Fruit fly (Drosophila melanogaster) whole organism, embryonic: ENCODE measurements around the gene CG7907.
A peak's percentile ranks its signal among the peaks of the same experiment; 100 is the strongest.

ENCODE experiments used
- Atf-2 ChIP-seq: fragments of 200-800 bp; sonication (Bioruptor generic); optimal IDR thresholded peaks from 2 replicates; lab custom pipeline; 2016; ENCODE audit warnings: missing biosample characterization, missing genetic modification characterization
- CG10209 ChIP-seq: fragments of 200-800 bp; sonication (Bioruptor generic); optimal IDR thresholded peaks from 3 replicates; lab custom pipeline; 2017; ENCODE audit warnings: missing biosample characterization, mild to moderate bottlenecking, missing genetic modification characterization, missing genetic modification reagents
- CG11456 ChIP-seq: fragments of 200-800 bp; sonication (Bioruptor generic); IDR thresholded peaks from 3 replicates; pipeline ENCODE4 v1.3.6; 2022; ENCODE audit warnings: missing biosample characterization, missing genetic modification characterization
- CG12155 ChIP-seq: fragments of 200-800 bp; sonication (Bioruptor generic); optimal IDR thresholded peaks from 3 replicates; lab custom pipeline; 2016; ENCODE audit warnings: missing biosample characterization, missing genetic modification characterization
- CG14667 ChIP-seq: fragments of 200-800 bp; sonication (Bioruptor generic); IDR thresholded peaks from 2 replicates; pipeline ENCODE4 v1.3.6; 2022; ENCODE audit warnings: missing biosample characterization, missing genetic modification characterization
- CG15479 ChIP-seq: fragments of 200-800 bp; sonication (Bioruptor generic); optimal IDR thresholded peaks from 3 replicates; lab custom pipeline; 2019; ENCODE audit warnings: missing biosample characterization, mild to moderate bottlenecking, missing genetic modification characterization, moderate library complexity
- CG2199 ChIP-seq: fragments of 200-800 bp; sonication (Bioruptor generic); IDR thresholded peaks from 3 replicates; pipeline ENCODE4 v1.3.6; 2022; ENCODE audit warnings: missing biosample characterization, missing genetic modification characterization
- CG2202 ChIP-seq: fragments of 200-800 bp; sonication (Bioruptor generic); optimal IDR thresholded peaks from 2 replicates; lab custom pipeline; 2018; ENCODE audit warnings: missing biosample characterization, mild to moderate bottlenecking, missing genetic modification characterization
- CG30431 ChIP-seq: fragments of 200-800 bp; sonication (Bioruptor generic); optimal IDR thresholded peaks from 2 replicates; lab custom pipeline; 2017; ENCODE audit warnings: missing biosample characterization, missing genetic modification characterization
- CG31224 ChIP-seq: fragments of 200-800 bp; sonication (Bioruptor generic); IDR thresholded peaks from 2 replicates; pipeline ENCODE4 v1.3.6; 2022; ENCODE audit warnings: missing biosample characterization, missing genetic modification characterization
- CG34224 ChIP-seq: fragments of 200-800 bp; sonication (Bioruptor generic); IDR thresholded peaks from 3 replicates; pipeline ENCODE4 v1.3.6; 2022; ENCODE audit warnings: missing biosample characterization, missing genetic modification characterization; ENCODE audit not compliant: partially characterized antibody
- CG3838 ChIP-seq: fragments of 200-800 bp; sonication (Bioruptor generic); optimal IDR thresholded peaks from 3 replicates; lab custom pipeline; 2016; ENCODE audit warnings: missing biosample characterization, missing genetic modification characterization
- CG4424 ChIP-seq: fragments of 200-800 bp; sonication (Bioruptor generic); optimal IDR thresholded peaks from 3 replicates; lab custom pipeline; 2016; ENCODE audit warnings: missing biosample characterization, missing genetic modification characterization
- CG6175 ChIP-seq: fragments of 200-800 bp; sonication (Bioruptor generic); IDR thresholded peaks from 3 replicates; pipeline ENCODE4 v1.3.6; 2022; ENCODE audit warnings: missing biosample characterization, missing genetic modification characterization
- CG6254 ChIP-seq: fragments of 200-800 bp; sonication (Bioruptor generic); optimal IDR thresholded peaks from 3 replicates; lab custom pipeline; 2017; ENCODE audit warnings: mild to moderate bottlenecking, missing biosample characterization, missing genetic modification reagents, missing genetic modification characterization
- CG6765 ChIP-seq: fragments of 200-800 bp; sonication (Bioruptor generic); optimal IDR thresholded peaks from 3 replicates; lab custom pipeline; 2017; ENCODE audit warnings: missing biosample characterization, mild to moderate bottlenecking, missing genetic modification characterization
- CG8359 ChIP-seq: fragments of 200-800 bp; sonication (Bioruptor generic); optimal IDR thresholded peaks from 2 replicates; lab custom pipeline; 2017; ENCODE audit warnings: missing biosample characterization, mild to moderate bottlenecking, missing genetic modification characterization, borderline replicate concordance
- CG8924 ChIP-seq: fragments of 200-800 bp; optimal IDR thresholded peaks from 3 replicates; lab custom pipeline; 2019; ENCODE audit warnings: missing biosample characterization, mild to moderate bottlenecking, missing genetic modification characterization, moderate library complexity
- CG9215 ChIP-seq: fragments of 200-800 bp; sonication (Bioruptor generic); IDR thresholded peaks from 2 replicates; pipeline ENCODE4 v1.3.6; 2022; ENCODE audit warnings: missing biosample characterization, missing genetic modification characterization
- CG9437 ChIP-seq: fragments of 200-800 bp; sonication (Bioruptor generic); optimal IDR thresholded peaks from 2 replicates; lab custom pipeline; 2018; ENCODE audit warnings: missing biosample characterization, mild to moderate bottlenecking, missing genetic modification characterization
- Eip74EF ChIP-seq, 2 experiments: fragments of 200-800 bp in 1 of 2; fragments of >200 bp in 1 of 2; sonication (Bioruptor generic) in 1 of 2; optimal IDR thresholded peaks; 2 replicates each; lab custom pipeline; 2017 to 2019; ENCODE audit warnings: missing biosample characterization in 2 of 2, missing genetic modification characterization in 2 of 2, mild to moderate bottlenecking in 1 of 2, moderate library complexity in 1 of 2
- Fer1 ChIP-seq: fragments of 200-800 bp; sonication (Bioruptor generic); optimal IDR thresholded peaks from 2 replicates; lab custom pipeline; 2017; ENCODE audit warnings: missing biosample characterization, mild to moderate bottlenecking, missing genetic modification characterization
- HLH3B ChIP-seq: fragments of 200-800 bp; sonication (Bioruptor generic); IDR thresholded peaks from 2 replicates; pipeline ENCODE4 v1.3.6; 2022; ENCODE audit warnings: missing biosample characterization, missing genetic modification characterization
- HLH4C ChIP-seq: fragments of 200-800 bp; sonication (Bioruptor generic); IDR thresholded peaks from 3 replicates; pipeline ENCODE4 v1.3.6; 2022; ENCODE audit warnings: missing biosample characterization, missing genetic modification characterization; ENCODE audit not compliant: partially characterized antibody
- HLH54F ChIP-seq: fragments of 200-800 bp; sonication (Bioruptor generic); optimal IDR thresholded peaks from 3 replicates; lab custom pipeline; 2016; ENCODE audit warnings: missing biosample characterization, missing genetic modification characterization
- NfI ChIP-seq: fragments of 200-800 bp; sonication (Bioruptor generic); optimal IDR thresholded peaks from 3 replicates; lab custom pipeline; 2018; ENCODE audit warnings: missing biosample characterization, mild to moderate bottlenecking, missing genetic modification characterization, moderate library complexity
- Opbp ChIP-seq: fragments of 200-800 bp; sonication (Bioruptor generic); IDR thresholded peaks from 3 replicates; pipeline ENCODE4 v1.3.6; 2022; ENCODE audit warnings: missing biosample characterization, missing genetic modification characterization; ENCODE audit not compliant: partially characterized antibody
- Poxn ChIP-seq: fragments of 200-800 bp; sonication (Bioruptor generic); IDR thresholded peaks from 2 replicates; pipeline ENCODE4 v1.3.6; 2022; ENCODE audit warnings: missing biosample characterization, missing genetic modification characterization
- abd-A ChIP-seq: fragments of 200-800 bp; sonication (Bioruptor generic); optimal IDR thresholded peaks from 3 replicates; lab custom pipeline; 2019; ENCODE audit warnings: missing biosample characterization, mild to moderate bottlenecking, missing genetic modification characterization, moderate library complexity
- al ChIP-seq: fragments of 200-800 bp; sonication (Bioruptor generic); IDR thresholded peaks from 2 replicates; pipeline ENCODE4 v1.3.6; 2022; ENCODE audit warnings: missing biosample characterization, missing genetic modification characterization
- bbx ChIP-seq: fragments of 200-800 bp; sonication (Bioruptor generic); IDR thresholded peaks from 2 replicates; pipeline ENCODE4 v1.3.6; 2022; ENCODE audit warnings: missing biosample characterization, missing genetic modification characterization; ENCODE audit not compliant: partially characterized antibody
- btn ChIP-seq: fragments of 200-800 bp; sonication (Bioruptor generic); optimal IDR thresholded peaks from 2 replicates; lab custom pipeline; 2016; ENCODE audit warnings: missing biosample characterization, missing genetic modification characterization
- crp ChIP-seq, 2 experiments: fragments of 200-800 bp; sonication (Bioruptor generic); optimal IDR thresholded peaks; 2 replicates in 1 of 2; 3 replicates in 1 of 2; lab custom pipeline; 2017; ENCODE audit warnings: missing biosample characterization in 2 of 2, missing genetic modification characterization in 2 of 2, mild to moderate bottlenecking in 1 of 2, moderate library complexity in 1 of 2
- dati ChIP-seq: fragments of 200-800 bp; sonication (Bioruptor generic); IDR thresholded peaks from 2 replicates; pipeline ENCODE4 v1.3.6; 2022; ENCODE audit warnings: missing biosample characterization, missing genetic modification characterization
- dimm ChIP-seq: fragments of 200-800 bp; sonication (Bioruptor generic); IDR thresholded peaks from 2 replicates; pipeline ENCODE4 v1.3.6; 2022; ENCODE audit warnings: missing biosample characterization, missing genetic modification characterization
- emc ChIP-seq: fragments of 200-800 bp; sonication (Bioruptor generic); optimal IDR thresholded peaks from 2 replicates; lab custom pipeline; 2016; ENCODE audit warnings: missing biosample characterization, missing genetic modification characterization
- en ChIP-seq: fragments of 200-800 bp; sonication (Bioruptor generic); optimal IDR thresholded peaks from 2 replicates; lab custom pipeline; 2016; ENCODE audit warnings: missing biosample characterization, missing genetic modification characterization
- gsb ChIP-seq: fragments of 200-800 bp; sonication (Bioruptor generic); IDR thresholded peaks from 2 replicates; pipeline ENCODE4 v1.3.6; 2022; ENCODE audit warnings: missing biosample characterization, missing genetic modification characterization
- her ChIP-seq: fragments of 200-800 bp; sonication (Bioruptor generic); optimal IDR thresholded peaks from 2 replicates; lab custom pipeline; 2016; ENCODE audit warnings: missing biosample characterization, missing genetic modification characterization
- lab ChIP-seq: fragments of 200-800 bp; sonication (Bioruptor generic); optimal IDR thresholded peaks from 3 replicates; lab custom pipeline; 2017; ENCODE audit warnings: missing biosample characterization, missing genetic modification characterization, mild to moderate bottlenecking, moderate library complexity, missing genetic modification reagents
- lov ChIP-seq, 2 experiments: fragments of 200-800 bp in 1 of 2; fragments of >200 bp in 1 of 2; sonication (Bioruptor generic) in 1 of 2; IDR thresholded peaks in 1 of 2; optimal IDR thresholded peaks in 1 of 2; 2 replicates in 1 of 2; 3 replicates in 1 of 2; pipeline versions ENCODE4 v1.3.6 to Lab custom; 2017 to 2022; ENCODE audit warnings: missing biosample characterization in 1 of 2, missing genetic modification characterization in 1 of 2
- maf-S ChIP-seq: fragments of 200-800 bp; sonication (Bioruptor generic); optimal IDR thresholded peaks from 2 replicates; lab custom pipeline; 2016; ENCODE audit warnings: missing biosample characterization, missing genetic modification characterization
- onecut ChIP-seq: fragments of 200-800 bp; sonication (Bioruptor generic); IDR thresholded peaks from 2 replicates; pipeline ENCODE4 v1.3.6; 2022; ENCODE audit warnings: missing biosample characterization, missing genetic modification characterization
- pros ChIP-seq: fragments of 200-800 bp; sonication (Bioruptor generic); optimal IDR thresholded peaks from 3 replicates; lab custom pipeline; 2019; ENCODE audit warnings: missing biosample characterization, mild to moderate bottlenecking, missing genetic modification characterization, moderate library complexity
- repo ChIP-seq: fragments of 200-800 bp; sonication (Bioruptor generic); optimal IDR thresholded peaks from 2 replicates; lab custom pipeline; 2016; ENCODE audit warnings: missing biosample characterization, missing genetic modification characterization
- sisA ChIP-seq: fragments of 200-800 bp; sonication (Bioruptor generic); IDR thresholded peaks from 2 replicates; pipeline ENCODE4 v1.3.6; 2022; ENCODE audit warnings: missing biosample characterization, missing genetic modification characterization
- tll ChIP-seq, 2 experiments: fragments of 200-800 bp in 1 of 2; fragments of >200 bp in 1 of 2; sonication (Bioruptor generic) in 1 of 2; optimal IDR thresholded peaks; 2 replicates each; lab custom pipeline; 2017 to 2019; ENCODE audit warnings: missing biosample characterization in 2 of 2, missing genetic modification characterization in 2 of 2, mild to moderate bottlenecking in 1 of 2, moderate library complexity in 1 of 2
- unc-4 ChIP-seq: fragments of 200-800 bp; sonication (Bioruptor generic); IDR thresholded peaks from 2 replicates; pipeline ENCODE4 v1.3.6; 2022; ENCODE audit warnings: missing biosample characterization, missing genetic modification characterization; ENCODE audit not compliant: partially characterized antibody
- usp ChIP-seq: fragments of >200 bp; optimal IDR thresholded peaks from 2 replicates; lab custom pipeline; 2017; ENCODE audit warnings: missing biosample characterization, missing genetic modification characterization
- wdn ChIP-seq: fragments of 200-800 bp; sonication (Bioruptor generic); IDR thresholded peaks from 2 replicates; pipeline ENCODE4 v1.3.6; 2022; ENCODE audit warnings: missing biosample characterization, missing genetic modification characterization

Gene CG7907

DNA sequence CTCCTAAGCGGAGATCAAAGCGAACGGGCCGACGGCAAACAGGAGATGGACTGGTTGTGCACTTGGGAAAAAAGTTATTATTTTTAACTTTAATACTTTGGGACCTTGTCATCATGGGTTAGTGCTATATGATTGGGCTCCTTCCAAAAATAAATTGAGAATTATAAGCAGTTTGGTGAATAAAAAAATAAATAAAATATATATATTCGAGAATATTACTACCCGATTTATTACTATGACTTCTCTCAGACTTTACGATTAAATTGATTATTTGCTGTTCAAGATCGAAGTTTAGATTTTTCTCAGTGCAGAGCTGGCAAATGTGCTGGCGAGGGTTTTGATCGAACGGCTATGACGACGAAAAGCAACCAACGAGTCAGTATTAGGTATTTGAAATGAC lies 16.4 kb downstream of the CG7907 start (continued):
- TF ChIP-seq CG6765 (no peak), usp (GFP tag; lab: Kevin White, UChicago) (no peak), en (no peak), Poxn (GFP tag; lab: Robert Waterston, UW) (no peak), pros (GFP tag; lab: Kevin White, UChicago) (no peak), CG9437 (GFP tag; lab: Kevin White, UChicago) (no peak), CG2199 (GFP tag; lab: Robert Waterston, UW) (no peak), maf-S (GFP tag; lab: Kevin White, UChicago) (no peak), CG15479 (GFP tag; lab: Kevin White, UChicago) (no peak), dati (GFP tag; lab: Robert Waterston, UW) (no peak), al (GFP tag; lab: Robert Waterston, UW) (peak; percentile 50), CG31224 (GFP tag; lab: Robert Waterston, UW) (peak; percentile 28; the same call in 1 of the 2 replicates), tll (GFP tag; optimal IDR thresholded peaks at IDR 0.05; lab: Kevin White, UChicago) (no peak), CG10209 (GFP tag; lab: Kevin White, UChicago) (no peak), Atf-2 (GFP tag; lab: Kevin White, UChicago) (no peak), CG14667 (GFP tag; lab: Robert Waterston, UW) (0 out of 2 replicates have a peak, but pooled peaks have one; percentile 31), wdn (GFP tag; lab: Robert Waterston, UW) (no peak), CG3838 (GFP tag; lab: Kevin White, UChicago) (no peak), CG34224 (GFP tag; lab: Robert Waterston, UW) (no peak), Eip74EF (GFP tag; optimal IDR thresholded peaks at IDR 0.05; lab: Kevin White, UChicago) (no peak), emc (no peak), CG8359 (GFP tag; lab: Kevin White, UChicago) (no peak), dimm (no peak), abd-A (no peak), Opbp (no peak), HLH54F (GFP tag; lab: Kevin White, UChicago) (no peak), sisA (peak; percentile 61), NfI (GFP tag; lab: Kevin White, UChicago) (no peak), gsb (GFP tag; lab: Robert Waterston, UW) (no peak; the same call in 1 of the 2 replicates), CG6175 (GFP tag; lab: Robert Waterston, UW) (0 out of 3 replicates have a peak, but pooled peaks have one; percentile 38), onecut (GFP tag; lab: Robert Waterston, UW) (peak; percentile 24; the same call in 1 of the 2 replicates), crp (GFP tag; optimal IDR thresholded peaks at IDR 0.05; lab: Kevin White, UChicago) (no peak), CG8924 (peak; percentile 67), HLH4C (GFP tag; lab: Robert Waterston, UW) (no peak), CG12155 (no peak), HLH3B (GFP tag; lab: Robert Waterston, UW) (no peak; the same call in 1 of the 2 replicates), bbx (GFP tag; lab: Robert Waterston, UW) (no peak), unc-4 (GFP tag; lab: Robert Waterston, UW) (no peak), her (no peak), lov (optimal IDR thresholded peaks at IDR 0.05; lab: Kevin White, UChicago) (no peak), lov (GFP tag; IDR thresholded peaks at IDR 0.05; lab: Robert Waterston, UW) (no peak), CG2202 (tag; lab: Kevin White, UChicago) (no peak), Fer1 (GFP tag; lab: Kevin White, UChicago) (no peak), CG9215 (GFP tag; lab: Robert Waterston, UW) (peak; percentile 57; the same call in 1 of the 2 replicates), btn (GFP tag; lab: Kevin White, UChicago) (no peak), CG11456 (no peak), CG6254 (GFP tag; lab: Kevin White, UChicago) (peak; percentile 33), CG4424 (GFP tag; lab: Kevin White, UChicago) (peak; percentile 37), repo (GFP tag; lab: Kevin White, UChicago) (no peak), lab (GFP tag; lab: Kevin White, UChicago) (peak; percentile 54), CG30431 (GFP tag; lab: Kevin White, UChicago) (no peak)
